Fruit fly (Drosophila melanogaster) whole organism, embryonic: ENCODE results near the gene asl.
A peak's percentile ranks its signal among the peaks of the same experiment; 100 is the strongest.

Experiments
- BtbVII ChIP-seq: fragments of 200-800 bp; sonication (Bioruptor generic); optimal IDR thresholded peaks from 3 replicates; lab custom pipeline; 2017; ENCODE audit warnings: missing biosample characterization, mild to moderate bottlenecking, missing genetic modification characterization
- CG1024 ChIP-seq: fragments of 200-800 bp; sonication (Bioruptor generic); IDR thresholded peaks from 2 replicates; pipeline ENCODE4 v1.3.6; 2022; ENCODE audit warnings: missing biosample characterization, missing genetic modification characterization
- CG10462 ChIP-seq: fragments of 200-800 bp; sonication (Bioruptor generic); optimal IDR thresholded peaks from 2 replicates; lab custom pipeline; 2016; ENCODE audit warnings: missing biosample characterization, missing genetic modification characterization
- CG16779 ChIP-seq: fragments of 200-800 bp; sonication (Bioruptor generic); IDR thresholded peaks from 2 replicates; pipeline ENCODE4 v1.3.6; 2022; ENCODE audit warnings: missing biosample characterization, missing genetic modification characterization
- CG3065 ChIP-seq: fragments of 200-800 bp; sonication (Bioruptor generic); optimal IDR thresholded peaks from 2 replicates; lab custom pipeline; 2016; ENCODE audit warnings: missing biosample characterization, missing genetic modification characterization
- CG34376 ChIP-seq: fragments of 200-800 bp; sonication (Bioruptor generic); optimal IDR thresholded peaks from 2 replicates; lab custom pipeline; 2018; ENCODE audit warnings: missing biosample characterization, mild to moderate bottlenecking, missing genetic modification characterization
- CG3847 ChIP-seq: fragments of 200-800 bp; sonication (Bioruptor generic); IDR thresholded peaks from 2 replicates; pipeline ENCODE4 v1.3.6; 2022; ENCODE audit warnings: missing biosample characterization, missing genetic modification characterization
- CG4360 ChIP-seq: fragments of 200-800 bp; sonication (Bioruptor generic); IDR thresholded peaks from 2 replicates; pipeline ENCODE4 v1.3.6; 2022; ENCODE audit warnings: missing biosample characterization, missing genetic modification characterization
- CG8359 ChIP-seq: fragments of 200-800 bp; sonication (Bioruptor generic); optimal IDR thresholded peaks from 2 replicates; lab custom pipeline; 2017; ENCODE audit warnings: missing biosample characterization, mild to moderate bottlenecking, missing genetic modification characterization, borderline replicate concordance
- Chrac-16 ChIP-seq: fragments of 200-800 bp; sonication (Bioruptor generic); optimal IDR thresholded peaks from 3 replicates; lab custom pipeline; 2016; ENCODE audit warnings: missing biosample characterization, missing genetic modification characterization
- CkIIα-i1 ChIP-seq: fragments of 200-800 bp; sonication (Bioruptor generic); IDR thresholded peaks from 2 replicates; pipeline ENCODE4 v1.3.6; 2022; ENCODE audit warnings: missing biosample characterization, missing genetic modification characterization
- GATAe ChIP-seq: fragments of 200-800 bp; sonication (Bioruptor generic); conservative IDR thresholded peaks from 2 replicates; pipeline ENCODE4 v1.3.6; 2022; ENCODE audit warnings: missing biosample characterization, missing genetic modification characterization
- Hey ChIP-seq: fragments of 200-800 bp; sonication (Bioruptor generic); optimal IDR thresholded peaks from 3 replicates; lab custom pipeline; 2018; ENCODE audit warnings: missing biosample characterization, mild to moderate bottlenecking, missing genetic modification characterization
- Kr ChIP-seq: fragments of 200-800 bp; sonication (Bioruptor generic); optimal IDR thresholded peaks from 2 replicates; lab custom pipeline; 2017; ENCODE audit warnings: missing biosample characterization, mild to moderate bottlenecking, missing genetic modification characterization
- Med ChIP-seq: fragments of 200-800 bp; sonication (Bioruptor generic); peaks from one replicate; lab custom pipeline; 2016; ENCODE audit warnings: missing biosample characterization, missing genetic modification characterization, mild to moderate bottlenecking, inconsistent platforms, moderate library complexity
- Mes4 ChIP-seq: fragments of 200-800 bp; sonication (Bioruptor generic); optimal IDR thresholded peaks from 2 replicates; lab custom pipeline; 2016; ENCODE audit warnings: missing biosample characterization, missing genetic modification characterization
- Mrtf ChIP-seq: fragments of 200-800 bp; sonication (Bioruptor generic); IDR thresholded peaks from 3 replicates; pipeline ENCODE4 v1.3.6; 2022; ENCODE audit warnings: missing biosample characterization, missing genetic modification characterization
- NK7.1 ChIP-seq: fragments of 200-800 bp; sonication (Bioruptor generic); optimal IDR thresholded peaks from 3 replicates; lab custom pipeline; 2016; ENCODE audit warnings: missing biosample characterization, missing genetic modification characterization
- Nf-YB ChIP-seq: fragments of 200-800 bp; sonication (Bioruptor generic); optimal IDR thresholded peaks from 3 replicates; lab custom pipeline; 2019; ENCODE audit warnings: missing biosample characterization, mild to moderate bottlenecking, missing genetic modification characterization, moderate library complexity
- Pdp1 ChIP-seq, 2 experiments: fragments of 200-800 bp; sonication (Bioruptor generic); optimal IDR thresholded peaks; 3 replicates each; lab custom pipeline; 2016; ENCODE audit warnings: missing biosample characterization in 2 of 2, missing genetic modification characterization in 2 of 2, mild to moderate bottlenecking in 1 of 2, moderate library complexity in 1 of 2
- Ptx1 ChIP-seq: fragments of 200-800 bp; sonication (Bioruptor generic); IDR thresholded peaks from 2 replicates; pipeline ENCODE4 v1.3.6; 2022; ENCODE audit warnings: missing biosample characterization, missing genetic modification characterization
- Sry-δ ChIP-seq: fragments of 200-800 bp; sonication (Bioruptor generic); optimal IDR thresholded peaks from 2 replicates; lab custom pipeline; 2016; ENCODE audit warnings: missing biosample characterization, missing genetic modification characterization
- Trl ChIP-seq, 3 experiments: fragments of >200 bp in 2 of 3; fragments of 200-800 bp in 1 of 3; sonication (Bioruptor generic) in 1 of 3; optimal IDR thresholded peaks; 2 replicates in 1 of 3; 3 replicates in 2 of 3; lab custom pipeline; 2016 to 2017; ENCODE audit warnings: missing biosample characterization in 1 of 3, missing genetic modification characterization in 1 of 3
- Vsx1 ChIP-seq: fragments of 200-800 bp; sonication (Bioruptor generic); optimal IDR thresholded peaks from 2 replicates; lab custom pipeline; 2017; ENCODE audit warnings: missing biosample characterization, mild to moderate bottlenecking, missing genetic modification characterization, missing genetic modification reagents
- Xrp1 ChIP-seq: fragments of 200-800 bp; sonication (Bioruptor generic); IDR thresholded peaks from 2 replicates; pipeline ENCODE4 v1.3.6; 2022; ENCODE audit warnings: missing biosample characterization, missing genetic modification characterization
- az2 ChIP-seq: fragments of 200-800 bp; sonication (Bioruptor generic); optimal IDR thresholded peaks from 3 replicates; lab custom pipeline; 2016; ENCODE audit warnings: missing biosample characterization, missing genetic modification characterization
- chinmo ChIP-seq: fragments of 200-800 bp; sonication (Bioruptor generic); IDR thresholded peaks from 4 replicates; pipeline ENCODE4 v1.3.6; 2022; ENCODE audit warnings: missing biosample characterization, missing genetic modification characterization; ENCODE audit not compliant: partially characterized antibody
- croc ChIP-seq: fragments of 200-800 bp; sonication (Bioruptor generic); conservative IDR thresholded peaks from 3 replicates; pipeline ENCODE4 v1.3.6; 2022; ENCODE audit warnings: missing biosample characterization, missing genetic modification characterization
- dpn ChIP-seq, 2 experiments: fragments of 200-800 bp; sonication (Bioruptor generic); optimal IDR thresholded peaks; 3 replicates each; lab custom pipeline; 2016; ENCODE audit warnings: missing biosample characterization in 2 of 2, missing genetic modification characterization in 2 of 2
- gcm2 ChIP-seq: fragments of 200-800 bp; sonication (Bioruptor generic); optimal IDR thresholded peaks from 2 replicates; lab custom pipeline; 2016; ENCODE audit warnings: missing biosample characterization, missing genetic modification characterization
- inv ChIP-seq: fragments of 200-800 bp; sonication (Bioruptor generic); IDR thresholded peaks from 2 replicates; pipeline ENCODE4 v1.3.6; 2022; ENCODE audit warnings: missing biosample characterization, missing genetic modification characterization; ENCODE audit not compliant: partially characterized antibody
- kni ChIP-seq: fragments of 200-800 bp; sonication (Bioruptor generic); optimal IDR thresholded peaks from 3 replicates; lab custom pipeline; 2017; ENCODE audit warnings: mild to moderate bottlenecking, missing biosample characterization, missing genetic modification reagents, missing genetic modification characterization
- knrl ChIP-seq: fragments of 200-800 bp; sonication (Bioruptor generic); IDR thresholded peaks from 3 replicates; pipeline ENCODE4 v1.3.6; 2022; ENCODE audit warnings: missing biosample characterization, missing genetic modification characterization; ENCODE audit not compliant: partially characterized antibody
- lilli ChIP-seq: fragments of 200-800 bp; sonication (Bioruptor generic); optimal IDR thresholded peaks from 3 replicates; lab custom pipeline; 2016; ENCODE audit warnings: missing biosample characterization, missing genetic modification characterization
- mirr ChIP-seq: fragments of 200-800 bp; sonication (Bioruptor generic); optimal IDR thresholded peaks from 3 replicates; lab custom pipeline; 2018; ENCODE audit warnings: missing biosample characterization, mild to moderate bottlenecking, missing genetic modification characterization
- ranshi ChIP-seq: fragments of 200-800 bp; sonication (Bioruptor generic); IDR thresholded peaks from 2 replicates; pipeline ENCODE4 v1.3.6; 2022; ENCODE audit warnings: missing biosample characterization, missing genetic modification characterization
- sd ChIP-seq: fragments of 200-800 bp; sonication (Bioruptor generic); optimal IDR thresholded peaks from 3 replicates; lab custom pipeline; 2018; ENCODE audit warnings: missing biosample characterization, mild to moderate bottlenecking, missing genetic modification characterization, moderate library complexity
- sim ChIP-seq: fragments of 200-800 bp; sonication (Bioruptor generic); IDR thresholded peaks from 2 replicates; pipeline ENCODE4 v1.3.6; 2022; ENCODE audit warnings: missing biosample characterization, missing genetic modification characterization
- slp2 ChIP-seq: fragments of 200-800 bp; sonication (Bioruptor generic); optimal IDR thresholded peaks from 2 replicates; lab custom pipeline; 2016; ENCODE audit warnings: missing biosample characterization, missing genetic modification characterization
- stc ChIP-seq: fragments of 200-800 bp; sonication (Bioruptor generic); IDR thresholded peaks from 2 replicates; pipeline ENCODE4 v1.3.6; 2022; ENCODE audit warnings: missing biosample characterization, missing genetic modification characterization
- sug ChIP-seq: fragments of 200-800 bp; optimal IDR thresholded peaks from 2 replicates; lab custom pipeline; 2019; ENCODE audit warnings: missing biosample characterization, mild to moderate bottlenecking, missing genetic modification characterization, moderate library complexity
- tap ChIP-seq: fragments of 200-800 bp; optimal IDR thresholded peaks from 3 replicates; lab custom pipeline; 2019; ENCODE audit warnings: missing biosample characterization, mild to moderate bottlenecking, missing genetic modification characterization, moderate library complexity
- zfh1 ChIP-seq: fragments of 200-800 bp; sonication (Bioruptor generic); IDR thresholded peaks from 3 replicates; pipeline ENCODE4 v1.3.6; 2022; ENCODE audit warnings: missing biosample characterization, missing genetic modification characterization

Gene asl

dm6 chr3R:5572900-5573665, 33.3 kb downstream of the asl start (continued):
- TF ChIP-seq CG4360 (GFP tag; lab: Robert Waterston, UW) (no peak), kni (GFP tag; lab: Kevin White, UChicago) (peak; percentile 26), Chrac-16 (no peak), ranshi (GFP tag; lab: Robert Waterston, UW) (no peak), CG10462 (no peak), tap (tag; lab: Kevin White, UChicago) (no peak), sd (no peak), slp2 (GFP tag; lab: Kevin White, UChicago) (no peak), NK7.1 (GFP tag; lab: Kevin White, UChicago) (no peak), CG16779 (GFP tag; lab: Robert Waterston, UW) (no peak), az2 (no peak), knrl (GFP tag; lab: Robert Waterston, UW) (0 out of 3 replicates have a peak, but pooled peaks have one; percentile 22), Med (peak; percentile 36), Trl (optimal IDR thresholded peaks at IDR 0.05; lab: Kevin White, UChicago) (no peak), Trl (GFP tag; optimal IDR thresholded peaks at IDR 0.05; lab: Kevin White, UChicago) (no peak), gcm2 (GFP tag; lab: Kevin White, UChicago) (no peak), lilli (no peak), Pdp1 (GFP tag; optimal IDR thresholded peaks at IDR 0.05; lab: Kevin White, UChicago) (peak in 1 of 2 experiments; percentile 52), zfh1 (GFP tag; lab: Robert Waterston, UW) (0 out of 3 replicates have a peak, but pooled peaks have one; percentile 14), Nf-YB (GFP tag; lab: Kevin White, UChicago) (no peak), CG3065 (no peak), CG8359 (no peak), Kr (GFP tag; lab: Kevin White, UChicago) (no peak)

- TF ChIP-seq CG3847 (GFP tag; lab: Robert Waterston, UW) (no peak), sim (no peak), Ptx1 (GFP tag; lab: Robert Waterston, UW) (no peak), chinmo (GFP tag; lab: Robert Waterston, UW) (no peak), stc (no peak), Mes4 (GFP tag; lab: Kevin White, UChicago) (no peak), CkIIα-i1 (no peak), sug (tag; lab: Kevin White, UChicago) (peak; percentile 97), BtbVII (GFP tag; lab: Kevin White, UChicago) (peak; percentile 8), Xrp1 (GFP tag; lab: Robert Waterston, UW) (no peak), Hey (tag; lab: Kevin White, UChicago) (peak; percentile 92), CG34376 (GFP tag; lab: Kevin White, UChicago) (peak; percentile 9), inv (GFP tag; lab: Robert Waterston, UW) (no peak), mirr (peak; percentile 6), CG1024 (GFP tag; lab: Robert Waterston, UW) (no peak), Sry-δ (GFP tag; lab: Kevin White, UChicago) (no peak), Vsx1 (GFP tag; lab: Kevin White, UChicago) (no peak), GATAe (GFP tag; lab: Robert Waterston, UW) (peak; percentile 21; the same call in 1 of the 2 replicates), dpn (GFP tag; optimal IDR thresholded peaks at IDR 0.05; lab: Kevin White, UChicago) (no peak), Mrtf (no peak), croc (GFP tag; lab: Robert Waterston, UW) (no peak)
These were observed 34.6 kb downstream of the asl start for dm6 chr3R:5571756-5572155.
